Worm (Caenorhabditis elegans): ENCODE measurements around the gene vha-19.
A peak's percentile ranks its signal among the peaks of the same experiment; 100 is the strongest.

vha-19 gene

ce11 chrIV:3395581-3395980 lies 26.6 kb downstream of the vha-19 start, which contains the start of gene C04C3.14:
Gene C04C3.14 (plus strand): TSS chrIV:3395881.
- TF ChIP-seq ceh-22 (tag; optimal IDR thresholded peaks at IDR 0.05) (no peak), pha-4 (tag; optimal IDR thresholded peaks at IDR 0.05) (no peak), hlh-13 (GFP tag; optimal IDR thresholded peaks at IDR 0.05) (no peak), ama-1 (optimal IDR thresholded peaks at IDR 0.05) (no peak), gmeb-2 (tag; optimal IDR thresholded peaks at IDR 0.05) (no peak), pag-3 (tag; optimal IDR thresholded peaks at IDR 0.05; ENCODE audit: borderline replicate concordance) (no peak), madf-2 (tag; optimal IDR thresholded peaks at IDR 0.05) (no peak), rnt-1 (tag; optimal IDR thresholded peaks at IDR 0.05) (no peak), ceh-48 (tag; optimal IDR thresholded peaks at IDR 0.05) (no peak), elt-2 (tag; optimal IDR thresholded peaks at IDR 0.05) (no peak), unc-3 (GFP tag; conservative IDR thresholded peaks at IDR 0.05) (no peak), unc-3 (tag; optimal IDR thresholded peaks at IDR 0.05) (no peak), Y22D7AL.16 (tag; optimal IDR thresholded peaks at IDR 0.05) (no peak), tbx-2 (tag; optimal IDR thresholded peaks at IDR 0.05) (no peak), ceh-31 (tag; optimal IDR thresholded peaks at IDR 0.05) (no peak), ceh-19 (GFP tag; optimal IDR thresholded peaks at IDR 0.05) (no peak)

ce11 chrIV:3398078-3398477 lies 29.1 kb downstream of the vha-19 start:
- TF ChIP-seq nhr-232 (tag; optimal IDR thresholded peaks at IDR 0.05) (no peak), ceh-31 (tag; optimal IDR thresholded peaks at IDR 0.05) (no peak), fkh-6 (tag; optimal IDR thresholded peaks at IDR 0.05) (no peak), pat-9 (tag; optimal IDR thresholded peaks at IDR 0.05) (no peak), ztf-16 (tag; optimal IDR thresholded peaks at IDR 0.05) (no peak), nfya-1 (tag; optimal IDR thresholded peaks at IDR 0.05) (no peak), ceh-2 (tag; optimal IDR thresholded peaks at IDR 0.05) (no peak), unc-55 (GFP tag; optimal IDR thresholded peaks at IDR 0.05) (no peak), hlh-15 (tag; optimal IDR thresholded peaks at IDR 0.05) (no peak), ceh-18 (tag; optimal IDR thresholded peaks at IDR 0.05) (no peak), tbx-2 (tag; optimal IDR thresholded peaks at IDR 0.05) (no peak), elt-4 (tag; optimal IDR thresholded peaks at IDR 0.05) (no peak), elt-2 (tag; optimal IDR thresholded peaks at IDR 0.05) (no peak), ama-1 (optimal IDR thresholded peaks at IDR 0.05) (no peak), odd-2 (tag; optimal IDR thresholded peaks at IDR 0.05) (no peak), F13H6.1 (tag; optimal IDR thresholded peaks at IDR 0.05) (no peak), ceh-22 (tag; optimal IDR thresholded peaks at IDR 0.05) (no peak), dve-1 (tag; optimal IDR thresholded peaks at IDR 0.05) (no peak), rnt-1 (tag; optimal IDR thresholded peaks at IDR 0.05) (no peak), nhr-11 (tag; optimal IDR thresholded peaks at IDR 0.05) (no peak)

ce11 chrIV:3399015-3399722 lies 30.2 kb downstream of the vha-19 start, which contains the start of the genes dyf-3 and pdhb-1:
Gene dyf-3 (minus strand): TSS chrIV:3399231.
Gene pdhb-1 (plus strand): TSS chrIV:3399672.
- TF ChIP-seq C38D4.7 (GFP tag; optimal IDR thresholded peaks at IDR 0.05) (no peak), ceh-48 (tag; optimal IDR thresholded peaks at IDR 0.05) (peak; percentile 18), Y22D7AL.16 (tag; optimal IDR thresholded peaks at IDR 0.05) (peak; percentile 11), ceh-19 (GFP tag; optimal IDR thresholded peaks at IDR 0.05) (peak; percentile 5), ceh-34 (tag; optimal IDR thresholded peaks at IDR 0.05) (peak; percentile 2), ztf-16 (tag; optimal IDR thresholded peaks at IDR 0.05) (peak; percentile 25), C08G9.2 (tag; optimal IDR thresholded peaks at IDR 0.05) (no peak), tbx-2 (tag; optimal IDR thresholded peaks at IDR 0.05) (peak; percentile 1), pqm-1 (tag; optimal IDR thresholded peaks at IDR 0.05) (no peak), pax-1 (tag; optimal IDR thresholded peaks at IDR 0.05) (no peak), nfya-1 (tag; optimal IDR thresholded peaks at IDR 0.05) (peak; percentile 46), gmeb-2 (tag; optimal IDR thresholded peaks at IDR 0.05) (peak; percentile 6), unc-42 (tag; optimal IDR thresholded peaks at IDR 0.05) (peak; percentile 5), ama-1 (optimal IDR thresholded peaks at IDR 0.05) (no peak), ceh-31 (tag; optimal IDR thresholded peaks at IDR 0.05) (peak; percentile 11), K02D7.2 (tag; optimal IDR thresholded peaks at IDR 0.05) (no peak)
